Worm (Caenorhabditis elegans): ENCODE results near the gene ttr-34.

DNA sequence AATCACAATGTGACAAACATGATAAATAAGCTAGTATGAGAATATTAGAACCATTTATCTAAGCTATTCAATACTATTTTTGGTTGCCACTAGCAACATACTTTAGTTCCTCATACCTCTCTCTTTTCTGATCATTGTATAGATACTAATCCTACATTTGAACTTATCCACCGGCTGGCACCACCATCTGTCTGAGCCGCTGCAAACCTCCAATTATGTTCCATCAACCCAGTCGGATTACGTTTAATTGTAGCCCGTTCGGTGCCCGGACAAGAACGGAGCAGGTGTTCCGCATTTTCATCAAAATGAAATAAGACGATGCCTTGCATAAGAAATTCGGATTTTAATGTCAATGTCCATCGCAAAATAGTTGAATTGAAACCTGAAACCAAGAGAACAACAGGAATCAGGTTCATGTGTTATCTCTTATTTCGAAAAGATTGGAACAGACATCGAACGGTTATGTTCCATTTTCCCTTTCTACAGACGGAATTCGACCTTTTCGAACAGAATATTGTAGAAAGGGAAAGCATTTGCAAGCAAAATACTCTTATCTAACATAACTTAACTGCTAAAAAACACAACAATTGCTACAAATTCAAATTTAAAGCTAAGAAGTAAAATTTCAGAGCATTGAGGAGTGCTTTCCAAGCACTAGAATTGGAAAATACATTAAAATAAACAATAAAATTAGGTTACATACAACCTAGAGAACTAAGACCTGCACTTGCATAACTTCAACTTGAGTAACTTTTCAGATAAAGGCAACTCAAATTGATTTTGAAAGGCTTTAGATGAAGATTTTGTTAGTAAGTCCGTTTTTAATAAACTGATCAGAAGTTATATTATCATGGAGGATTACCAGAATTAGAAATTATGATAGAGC is 6.6 kb downstream of the ttr-34 start:
- TF ChIP-seq dmd-6 (GFP tag; IDR thresholded peaks at IDR 0.05), result no peak
- no peak for TF ChIP-seq lim-7 (GFP tag; IDR thresholded peaks at IDR 0.05)
- no peak for TF ChIP-seq nhr-11 (tag; optimal IDR thresholded peaks at IDR 0.05)

Data from whole organism, L4 larva.